Fruit fly (Drosophila melanogaster) whole organism, embryonic: ENCODE measurements around the gene erm.

Experiments used
- Abd-B ChIP-seq: fragments of 200-800 bp; sonication (Bioruptor generic); optimal IDR thresholded peaks from 2 replicates; lab custom pipeline; 2018; ENCODE audit warnings: missing biosample characterization, mild to moderate bottlenecking, missing genetic modification characterization, moderate library complexity
- Atf-2 ChIP-seq: fragments of 200-800 bp; sonication (Bioruptor generic); optimal IDR thresholded peaks from 2 replicates; lab custom pipeline; 2016; ENCODE audit warnings: missing biosample characterization, missing genetic modification characterization
- CG10366 ChIP-seq: fragments of 200-800 bp; sonication (Bioruptor generic); IDR thresholded peaks from 2 replicates; pipeline ENCODE4 v1.3.6; 2022; ENCODE audit warnings: missing biosample characterization, missing genetic modification characterization
- CG11456 ChIP-seq: fragments of 200-800 bp; sonication (Bioruptor generic); IDR thresholded peaks from 3 replicates; pipeline ENCODE4 v1.3.6; 2022; ENCODE audit warnings: missing biosample characterization, missing genetic modification characterization
- CG12104 ChIP-seq: fragments of 200-800 bp; sonication (Bioruptor generic); optimal IDR thresholded peaks from 3 replicates; lab custom pipeline; 2016; ENCODE audit warnings: missing biosample characterization, missing genetic modification characterization
- CG1233 ChIP-seq: fragments of 200-800 bp; sonication (Bioruptor generic); optimal IDR thresholded peaks from 4 replicates; lab custom pipeline; 2018; ENCODE audit warnings: missing biosample characterization, mild to moderate bottlenecking, missing genetic modification characterization
- CG13624 ChIP-seq: fragments of 200-800 bp; sonication (Bioruptor generic); optimal IDR thresholded peaks from 2 replicates; lab custom pipeline; 2016; ENCODE audit warnings: missing biosample characterization, missing genetic modification characterization
- CG17328 ChIP-seq: fragments of 200-800 bp; sonication (Bioruptor generic); IDR thresholded peaks from 2 replicates; pipeline ENCODE4 v1.3.6; 2022; ENCODE audit warnings: missing biosample characterization, missing genetic modification characterization
- CG17568 ChIP-seq: fragments of 200-800 bp; sonication (Bioruptor generic); optimal IDR thresholded peaks from 2 replicates; lab custom pipeline; 2018; ENCODE audit warnings: missing biosample characterization, mild to moderate bottlenecking, missing genetic modification characterization, moderate library complexity
- CG17612 ChIP-seq: fragments of 200-800 bp; sonication (Bioruptor generic); IDR thresholded peaks from 2 replicates; pipeline ENCODE4 v1.3.6; 2022; ENCODE audit warnings: missing biosample characterization, missing genetic modification characterization
- CG31388 ChIP-seq: fragments of 200-800 bp; sonication (Bioruptor generic); optimal IDR thresholded peaks from 2 replicates; lab custom pipeline; 2016; ENCODE audit warnings: missing biosample characterization, missing genetic modification characterization
- CG32532 ChIP-seq: fragments of 200-800 bp; sonication (Bioruptor generic); IDR thresholded peaks from 2 replicates; pipeline ENCODE4 v1.3.6; 2022; ENCODE audit warnings: missing biosample characterization, missing genetic modification characterization
- CG4707 ChIP-seq: fragments of 200-800 bp; sonication (Bioruptor generic); optimal IDR thresholded peaks from 2 replicates; lab custom pipeline; 2018; ENCODE audit warnings: missing biosample characterization, mild to moderate bottlenecking, missing genetic modification characterization, moderate library complexity
- CG4854 ChIP-seq: fragments of 200-800 bp; sonication (Bioruptor generic); optimal IDR thresholded peaks from 2 replicates; lab custom pipeline; 2016; ENCODE audit warnings: missing biosample characterization, missing genetic modification characterization, inconsistent platforms
- CG7372 ChIP-seq: fragments of 200-800 bp; sonication (Bioruptor generic); IDR thresholded peaks from 2 replicates; pipeline ENCODE4 v1.3.6; 2022; ENCODE audit warnings: missing biosample characterization, missing genetic modification characterization
- CG7745 ChIP-seq: fragments of 200-800 bp; sonication (Bioruptor generic); optimal IDR thresholded peaks from 2 replicates; lab custom pipeline; 2018; ENCODE audit warnings: missing biosample characterization, mild to moderate bottlenecking, missing genetic modification characterization, moderate library complexity
- CG7987 ChIP-seq: fragments of 200-800 bp; sonication (Bioruptor generic); optimal IDR thresholded peaks from 2 replicates; lab custom pipeline; 2018; ENCODE audit warnings: missing biosample characterization, mild to moderate bottlenecking, missing genetic modification characterization, moderate library complexity
- CG8281 ChIP-seq: fragments of 200-800 bp; sonication (Bioruptor generic); optimal IDR thresholded peaks from 2 replicates; lab custom pipeline; 2018; ENCODE audit warnings: missing biosample characterization, mild to moderate bottlenecking, missing genetic modification characterization, moderate library complexity
- CG9876 ChIP-seq: fragments of 200-800 bp; sonication (Bioruptor generic); optimal IDR thresholded peaks from 2 replicates; lab custom pipeline; 2016; ENCODE audit warnings: missing biosample characterization, missing genetic modification characterization
- Chrac-16 ChIP-seq: fragments of 200-800 bp; sonication (Bioruptor generic); optimal IDR thresholded peaks from 3 replicates; lab custom pipeline; 2016; ENCODE audit warnings: missing biosample characterization, missing genetic modification characterization
- CrebB ChIP-seq: fragments of 200-800 bp; sonication (Bioruptor generic); optimal IDR thresholded peaks from 3 replicates; lab custom pipeline; 2018; ENCODE audit warnings: missing biosample characterization, mild to moderate bottlenecking, missing genetic modification characterization
- D19B ChIP-seq: fragments of 200-800 bp; sonication (Bioruptor generic); optimal IDR thresholded peaks from 2 replicates; lab custom pipeline; 2017; ENCODE audit warnings: missing biosample characterization, mild to moderate bottlenecking, missing genetic modification characterization
- Dad ChIP-seq: fragments of 200-800 bp; sonication (Bioruptor generic); optimal IDR thresholded peaks from 3 replicates; lab custom pipeline; 2016; ENCODE audit warnings: missing biosample characterization, missing genetic modification characterization
- Dbx ChIP-seq: fragments of 200-800 bp; sonication (Bioruptor generic); IDR thresholded peaks from 3 replicates; pipeline ENCODE4 v1.3.6; 2022; ENCODE audit warnings: missing biosample characterization, missing genetic modification characterization
- Eip74EF ChIP-seq, 2 experiments: fragments of 200-800 bp in 1 of 2; fragments of >200 bp in 1 of 2; sonication (Bioruptor generic) in 1 of 2; optimal IDR thresholded peaks; 2 replicates each; lab custom pipeline; 2017 to 2019; ENCODE audit warnings: missing biosample characterization in 2 of 2, missing genetic modification characterization in 2 of 2, mild to moderate bottlenecking in 1 of 2, moderate library complexity in 1 of 2
- Ets97D ChIP-seq: fragments of 200-800 bp; sonication (Bioruptor generic); optimal IDR thresholded peaks from 3 replicates; lab custom pipeline; 2016; ENCODE audit warnings: missing biosample characterization, missing genetic modification characterization
- Gsc ChIP-seq: fragments of 200-800 bp; sonication (Bioruptor generic); IDR thresholded peaks from 2 replicates; pipeline ENCODE4 v1.3.6; 2022; ENCODE audit warnings: missing biosample characterization, missing genetic modification characterization
- H15 ChIP-seq: fragments of 200-800 bp; sonication (Bioruptor generic); IDR thresholded peaks from 3 replicates; pipeline ENCODE4 v1.3.6; 2022; ENCODE audit warnings: missing biosample characterization, missing genetic modification characterization
- Hey ChIP-seq: fragments of 200-800 bp; sonication (Bioruptor generic); optimal IDR thresholded peaks from 3 replicates; lab custom pipeline; 2018; ENCODE audit warnings: missing biosample characterization, mild to moderate bottlenecking, missing genetic modification characterization
- HmgZ ChIP-seq: fragments of 200-800 bp; sonication (Bioruptor generic); optimal IDR thresholded peaks from 2 replicates; lab custom pipeline; 2018; ENCODE audit warnings: missing biosample characterization, mild to moderate bottlenecking, missing genetic modification characterization
- Hmx ChIP-seq: fragments of 200-800 bp; sonication (Bioruptor generic); optimal IDR thresholded peaks from 2 replicates; lab custom pipeline; 2016; ENCODE audit warnings: missing biosample characterization, missing genetic modification characterization
- Hr39 ChIP-seq: fragments of >200 bp; optimal IDR thresholded peaks from 2 replicates; lab custom pipeline; 2017
- Max ChIP-seq: fragments of 200-800 bp; sonication (Bioruptor generic); optimal IDR thresholded peaks from 2 replicates; lab custom pipeline; 2016; ENCODE audit warnings: missing biosample characterization, mild to moderate bottlenecking, missing genetic modification characterization
- PHDP ChIP-seq: fragments of 200-800 bp; sonication (Bioruptor generic); optimal IDR thresholded peaks from 3 replicates; lab custom pipeline; 2018; ENCODE audit warnings: missing biosample characterization, mild to moderate bottlenecking, missing genetic modification characterization, moderate library complexity
- Sry-δ ChIP-seq: fragments of 200-800 bp; sonication (Bioruptor generic); optimal IDR thresholded peaks from 2 replicates; lab custom pipeline; 2016; ENCODE audit warnings: missing biosample characterization, missing genetic modification characterization
- Vsx1 ChIP-seq: fragments of 200-800 bp; sonication (Bioruptor generic); optimal IDR thresholded peaks from 2 replicates; lab custom pipeline; 2017; ENCODE audit warnings: missing biosample characterization, mild to moderate bottlenecking, missing genetic modification characterization, missing genetic modification reagents
- al ChIP-seq: fragments of 200-800 bp; sonication (Bioruptor generic); IDR thresholded peaks from 2 replicates; pipeline ENCODE4 v1.3.6; 2022; ENCODE audit warnings: missing biosample characterization, missing genetic modification characterization
- aop ChIP-seq: fragments of 200-800 bp; sonication (Bioruptor generic); IDR thresholded peaks from 2 replicates; pipeline ENCODE4 v1.3.6; 2022; ENCODE audit warnings: missing biosample characterization, missing genetic modification characterization
- ara ChIP-seq: fragments of 200-800 bp; sonication (Bioruptor generic); IDR thresholded peaks from 2 replicates; pipeline ENCODE4 v1.3.6; 2022; ENCODE audit warnings: missing biosample characterization, missing genetic modification characterization
- chif ChIP-seq, 2 experiments: fragments of 200-800 bp; sonication (Bioruptor generic); optimal IDR thresholded peaks; 3 replicates each; lab custom pipeline; 2016; ENCODE audit warnings: missing biosample characterization in 2 of 2, missing genetic modification characterization in 2 of 2
- crc ChIP-seq: fragments of 200-800 bp; sonication (Bioruptor generic); optimal IDR thresholded peaks from 2 replicates; lab custom pipeline; 2016; ENCODE audit warnings: missing biosample characterization, missing genetic modification characterization
- dm ChIP-seq: fragments of 200-800 bp; sonication (Bioruptor generic); optimal IDR thresholded peaks from 3 replicates; lab custom pipeline; 2016; ENCODE audit warnings: missing biosample characterization, missing genetic modification characterization
- gfzf ChIP-seq: fragments of 200-800 bp; sonication (Bioruptor generic); optimal IDR thresholded peaks from 2 replicates; lab custom pipeline; 2016; ENCODE audit warnings: missing biosample characterization, mild to moderate bottlenecking, missing genetic modification characterization, moderate library complexity
- jing ChIP-seq: fragments of 200-800 bp; sonication (Bioruptor generic); optimal IDR thresholded peaks from 2 replicates; lab custom pipeline; 2018; ENCODE audit warnings: missing biosample characterization, mild to moderate bottlenecking, missing genetic modification characterization
- kah ChIP-seq: fragments of 200-800 bp; sonication (Bioruptor generic); optimal IDR thresholded peaks from 2 replicates; lab custom pipeline; 2018; ENCODE audit warnings: missing biosample characterization, mild to moderate bottlenecking, missing genetic modification characterization
- kay ChIP-seq: fragments of 200-800 bp; sonication (Bioruptor generic); optimal IDR thresholded peaks from 2 replicates; lab custom pipeline; 2016; ENCODE audit warnings: missing biosample characterization, missing genetic modification characterization
- lab ChIP-seq: fragments of 200-800 bp; sonication (Bioruptor generic); optimal IDR thresholded peaks from 3 replicates; lab custom pipeline; 2017; ENCODE audit warnings: missing biosample characterization, missing genetic modification characterization, mild to moderate bottlenecking, moderate library complexity, missing genetic modification reagents
- mld ChIP-seq: fragments of 200-800 bp; sonication (Bioruptor generic); IDR thresholded peaks from 3 replicates; pipeline ENCODE4 v1.3.6; 2022; ENCODE audit warnings: missing biosample characterization, missing genetic modification characterization; ENCODE audit not compliant: partially characterized antibody
- pho ChIP-seq: fragments of 200-800 bp; sonication (Bioruptor generic); optimal IDR thresholded peaks from 2 replicates; lab custom pipeline; 2016; ENCODE audit warnings: missing biosample characterization, missing genetic modification characterization
- usp ChIP-seq: fragments of >200 bp; optimal IDR thresholded peaks from 2 replicates; lab custom pipeline; 2017; ENCODE audit warnings: missing biosample characterization, missing genetic modification characterization
- vfl ChIP-seq: fragments of 200-800 bp; sonication (Bioruptor generic); optimal IDR thresholded peaks from 2 replicates; lab custom pipeline; 2016; ENCODE audit warnings: missing biosample characterization, missing genetic modification characterization
- wek ChIP-seq: fragments of 200-800 bp; sonication (Bioruptor generic); optimal IDR thresholded peaks from 3 replicates; lab custom pipeline; 2018; ENCODE audit warnings: missing biosample characterization, mild to moderate bottlenecking, missing genetic modification characterization, moderate library complexity
- wor ChIP-seq: fragments of 200-800 bp; sonication (Bioruptor generic); IDR thresholded peaks from 2 replicates; pipeline ENCODE4 v1.3.6; 2022; ENCODE audit warnings: missing biosample characterization, missing genetic modification characterization

erm gene

dm6 chr2L:1973957-1974356 lies 3.8 kb upstream of the erm start, which contains the start of gene Der-1 (continued):
- TF ChIP-seq mld (GFP tag; lab: Robert Waterston, UW) = peak; percentile 64; the same call in 1 of the 3 replicates
- TF ChIP-seq D19B (GFP tag; lab: Kevin White, UChicago) = peak; percentile 63
- no peak for TF ChIP-seq CG32532 (GFP tag; lab: Robert Waterston, UW)
- no peak for TF ChIP-seq kah (GFP tag; lab: Kevin White, UChicago)
- TF ChIP-seq CG12104 (GFP tag; lab: Kevin White, UChicago) = no peak
- no peak for TF ChIP-seq Vsx1 (GFP tag; lab: Kevin White, UChicago)
- no peak for TF ChIP-seq CG7745 (tag; lab: Kevin White, UChicago)
- no peak for TF ChIP-seq wek (GFP tag; lab: Kevin White, UChicago)
- TF ChIP-seq Abd-B (GFP tag; lab: Kevin White, UChicago) = peak; percentile 56
- TF ChIP-seq vfl (GFP tag; lab: Kevin White, UChicago) = no peak
- no peak for TF ChIP-seq H15 (GFP tag; lab: Robert Waterston, UW)
- TF ChIP-seq Dbx (GFP tag; lab: Robert Waterston, UW) = 0 out of 3 replicates have a peak, but pooled peaks have one; percentile 11
- TF ChIP-seq Ets97D = peak; percentile 60
- TF ChIP-seq crc (GFP tag; lab: Kevin White, UChicago) = no peak
- no peak for TF ChIP-seq Hr39 (lab: Kevin White, UChicago)
- TF ChIP-seq chif (GFP tag; optimal IDR thresholded peaks at IDR 0.05; lab: Kevin White, UChicago) = no peak
- no peak for TF ChIP-seq CG17612 (GFP tag; lab: Robert Waterston, UW)
- TF ChIP-seq CG7987 (GFP tag; lab: Kevin White, UChicago) = no peak
- no peak for TF ChIP-seq CG9876 (GFP tag; lab: Kevin White, UChicago)
- TF ChIP-seq CG13624 (GFP tag; lab: Kevin White, UChicago) = peak; percentile 23
- no peak for TF ChIP-seq CG10366 (GFP tag; lab: Robert Waterston, UW)
- TF ChIP-seq aop (GFP tag; lab: Robert Waterston, UW) = no peak
- TF ChIP-seq Sry-δ (GFP tag; lab: Kevin White, UChicago) = peak; percentile 95
- TF ChIP-seq wor (GFP tag; lab: Robert Waterston, UW) = no peak
- TF ChIP-seq Eip74EF (GFP tag; optimal IDR thresholded peaks at IDR 0.05; lab: Kevin White, UChicago) = no peak
- TF ChIP-seq CrebB (tag; lab: Kevin White, UChicago) = no peak
- TF ChIP-seq CG1233 (GFP tag; lab: Kevin White, UChicago) = no peak
- TF ChIP-seq dm (GFP tag; lab: Kevin White, UChicago) = no peak
- TF ChIP-seq CG7372 = no peak
- TF ChIP-seq CG11456 (GFP tag; lab: Robert Waterston, UW) = no peak
- no peak for TF ChIP-seq lab (GFP tag; lab: Kevin White, UChicago)
- no peak for TF ChIP-seq Chrac-16
- TF ChIP-seq Atf-2 (GFP tag; lab: Kevin White, UChicago) = no peak
- TF ChIP-seq HmgZ (tag; lab: Kevin White, UChicago) = no peak
- TF ChIP-seq ara = no peak
- no peak for TF ChIP-seq PHDP (tag; lab: Kevin White, UChicago)
- no peak for TF ChIP-seq Gsc (GFP tag; lab: Robert Waterston, UW)
- TF ChIP-seq CG17328 (GFP tag; lab: Robert Waterston, UW) = no peak
- no peak for TF ChIP-seq kay
- TF ChIP-seq pho (GFP tag; lab: Kevin White, UChicago) = no peak
- TF ChIP-seq Hmx (GFP tag; lab: Kevin White, UChicago) = no peak
- TF ChIP-seq gfzf (GFP tag; lab: Kevin White, UChicago) = peak; percentile 14
- no peak for TF ChIP-seq Max (GFP tag; lab: Kevin White, UChicago)
- no peak for TF ChIP-seq jing (GFP tag; lab: Kevin White, UChicago)
- no peak for TF ChIP-seq CG17568 (GFP tag; lab: Kevin White, UChicago)
- no peak for TF ChIP-seq CG4854 (GFP tag; lab: Kevin White, UChicago)
- no peak for TF ChIP-seq Hey (tag; lab: Kevin White, UChicago)
- no peak for TF ChIP-seq al (GFP tag; lab: Robert Waterston, UW)
- no peak for TF ChIP-seq CG31388 (GFP tag; lab: Kevin White, UChicago)
- TF ChIP-seq CG4707 = no peak
- TF ChIP-seq CG8281 (tag; lab: Kevin White, UChicago) = no peak
- TF ChIP-seq Dad (GFP tag; lab: Kevin White, UChicago) = no peak
- TF ChIP-seq usp (GFP tag; lab: Kevin White, UChicago) = no peak
